Worm (Caenorhabditis elegans): Measurements from ENCODE around the gene gln-5.

ce11 chrIV:17269042-17269441 is 4.4 kb downstream of the gln-5 start, which contains the start of gene atgp-1:
- TF ChIP-seq klf-2 (GFP tag; conservative IDR thresholded peaks at IDR 0.05) (no peak), T22C8.4 (GFP tag; IDR thresholded peaks at IDR 0.05) (no peak), flt-1 (GFP tag; IDR thresholded peaks at IDR 0.05) (no peak), ref-1 (GFP tag; conservative IDR thresholded peaks at IDR 0.05) (no peak)
